Worm (Caenorhabditis elegans) whole organism, young adult: ENCODE results near the gene gln-1.

Experiments
- B0019.2 ChIP-seq: fragments of 200-800 bp; sonication (Bioruptor generic); conservative IDR thresholded peaks from 2 replicates; pipeline ENCODE4 v1.3.6; 2022; ENCODE audit warnings: missing genetic modification reagents, missing genetic modification characterization, missing compliant biosample characterization
- B0336.3 ChIP-seq: fragments of 200-800 bp; sonication (Bioruptor generic); IDR thresholded peaks from 2 replicates; pipeline ENCODE4 v1.3.6; 2022; ENCODE audit warnings: missing genetic modification characterization, missing compliant biosample characterization
- F22D6.2 ChIP-seq: sonication (generic microtip); optimal IDR thresholded peaks from 2 replicates; lab custom pipeline; 2016; ENCODE audit warnings: mild to moderate bottlenecking, missing genetic modification characterization, missing compliant biosample characterization
- F52B5.7 ChIP-seq: sonication (generic microtip); optimal IDR thresholded peaks from 2 replicates; lab custom pipeline; 2016; ENCODE audit warnings: mild to moderate bottlenecking, missing genetic modification characterization, missing compliant biosample characterization
- K12H6.12 ChIP-seq: fragments of 200-800 bp; sonication (Bioruptor generic); optimal IDR thresholded peaks from 2 replicates; lab custom pipeline; 2018; ENCODE audit warnings: mild to moderate bottlenecking, missing genetic modification characterization, missing compliant biosample characterization
- Y53G8AR.9 ChIP-seq: fragments of 200-800 bp; sonication (Bioruptor generic); conservative IDR thresholded peaks from 2 replicates; pipeline ENCODE4 v1.3.6; 2022; ENCODE audit warnings: missing genetic modification reagents, missing genetic modification characterization, missing compliant biosample characterization
- Y56A3A.18 ChIP-seq: fragments of 200-800 bp; sonication (Bioruptor generic); IDR thresholded peaks from 2 replicates; pipeline ENCODE4 v1.3.6; 2022; ENCODE audit warnings: missing genetic modification reagents, missing genetic modification characterization, missing compliant biosample characterization
- Y67H2A.10 ChIP-seq: fragments of 200-800 bp; sonication (Bioruptor generic); conservative IDR thresholded peaks from 2 replicates; pipeline ENCODE4 v1.3.6; 2022; ENCODE audit warnings: missing genetic modification reagents, missing genetic modification characterization, missing compliant biosample characterization
- atf-7 ChIP-seq: sonication (generic microtip); optimal IDR thresholded peaks from 2 replicates; lab custom pipeline; 2017; ENCODE audit warnings: mild to moderate bottlenecking, missing genetic modification characterization, missing compliant biosample characterization
- athp-1 ChIP-seq: sonication (generic microtip); optimal IDR thresholded peaks from 2 replicates; lab custom pipeline; 2017; ENCODE audit warnings: mild to moderate bottlenecking, missing genetic modification characterization, missing compliant biosample characterization
- die-1 ChIP-seq: sonication (generic microtip); optimal IDR thresholded peaks from 2 replicates; lab custom pipeline; 2016; ENCODE audit warnings: missing genotype, mild to moderate bottlenecking, missing genetic modification characterization, missing compliant biosample characterization
- dpff-1 ChIP-seq: sonication (generic microtip); optimal IDR thresholded peaks from 2 replicates; lab custom pipeline; 2017; ENCODE audit warnings: mild to moderate bottlenecking, missing genetic modification characterization, missing compliant biosample characterization
- egl-18 ChIP-seq: fragments of 200-800 bp; sonication (Bioruptor generic); IDR thresholded peaks from 2 replicates; pipeline ENCODE4 v1.3.6; 2022; ENCODE audit warnings: missing genetic modification reagents, missing genetic modification characterization, missing compliant biosample characterization
- egl-44 ChIP-seq: fragments of 200-800 bp; sonication (Bioruptor generic); IDR thresholded peaks from 2 replicates; pipeline ENCODE4 v1.3.6; 2022; ENCODE audit warnings: missing genetic modification reagents, missing genetic modification characterization, missing compliant biosample characterization
- hlh-26 ChIP-seq: fragments of 200-800 bp; sonication (Bioruptor generic); conservative IDR thresholded peaks from 2 replicates; pipeline ENCODE4 v1.3.6; 2022; ENCODE audit warnings: missing genetic modification reagents, missing genetic modification characterization, missing compliant biosample characterization
- hmg-1.2 ChIP-seq: fragments of 200-800 bp; sonication (Bioruptor generic); IDR thresholded peaks from 2 replicates; pipeline ENCODE4 v1.3.6; 2022; ENCODE audit warnings: missing genetic modification reagents, missing genetic modification characterization, missing compliant biosample characterization
- hsf-1 ChIP-seq: fragments of 200-800 bp; sonication (Bioruptor generic); IDR thresholded peaks from 2 replicates; pipeline ENCODE4 v1.3.6; 2022; ENCODE audit warnings: missing genetic modification reagents, missing genetic modification characterization, missing compliant biosample characterization
- let-607 ChIP-seq, 2 experiments: fragments of 200-800 bp in 1 of 2; sonication (Bioruptor generic) in 1 of 2; sonication (generic microtip) in 1 of 2; optimal IDR thresholded peaks; 2 replicates each; lab custom pipeline; 2016 to 2018; ENCODE audit warnings: mild to moderate bottlenecking in 2 of 2, missing compliant biosample characterization in 2 of 2, missing genetic modification characterization in 2 of 2, moderate library complexity in 2 of 2, missing genotype in 1 of 2
- lin-26 ChIP-seq: fragments of 200-800 bp; sonication (Bioruptor generic); IDR thresholded peaks from 2 replicates; pipeline ENCODE4 v1.3.6; 2022; ENCODE audit warnings: missing genetic modification reagents, missing genetic modification characterization, missing compliant biosample characterization
- lin-54 ChIP-seq: fragments of 200-800 bp; sonication (Bioruptor generic); optimal IDR thresholded peaks from 2 replicates; lab custom pipeline; 2018; ENCODE audit warnings: mild to moderate bottlenecking, missing genetic modification characterization, missing compliant biosample characterization
- lsl-1 ChIP-seq: fragments of 200-800 bp; sonication (Bioruptor generic); optimal IDR thresholded peaks from 2 replicates; lab custom pipeline; 2018; ENCODE audit warnings: mild to moderate bottlenecking, missing genetic modification characterization, moderate library complexity, missing compliant biosample characterization
- madf-10 ChIP-seq: sonication (generic microtip); optimal IDR thresholded peaks from 2 replicates; lab custom pipeline; 2016; ENCODE audit warnings: mild to moderate bottlenecking, missing genetic modification characterization, missing compliant biosample characterization
- madf-6 ChIP-seq: fragments of 200-800 bp; sonication (Bioruptor generic); IDR thresholded peaks from 2 replicates; pipeline ENCODE4 v1.3.6; 2022; ENCODE audit warnings: missing genetic modification reagents, missing genetic modification characterization, missing compliant biosample characterization
- mel-28 ChIP-seq: sonication (generic microtip); optimal IDR thresholded peaks from 2 replicates; lab custom pipeline; 2016; ENCODE audit warnings: borderline replicate concordance, mild to moderate bottlenecking, missing genetic modification characterization, missing compliant biosample characterization
- mxl-1 ChIP-seq: sonication (generic microtip); optimal IDR thresholded peaks from 2 replicates; lab custom pipeline; 2016; ENCODE audit warnings: missing genetic modification characterization, missing compliant biosample characterization
- nfya-1 ChIP-seq: sonication (generic microtip); optimal IDR thresholded peaks from 2 replicates; lab custom pipeline; 2017; ENCODE audit warnings: antibody characterized with exemption, missing compliant biosample characterization, missing genetic modification characterization, borderline replicate concordance; ENCODE audit not compliant: insufficient read depth
- nfya-2 ChIP-seq: fragments of 200-800 bp; sonication (Bioruptor generic); IDR thresholded peaks from 2 replicates; pipeline ENCODE4 v1.3.6; 2022; ENCODE audit warnings: missing genetic modification reagents, missing genetic modification characterization, missing compliant biosample characterization
- rpc-1 ChIP-seq, 2 experiments: fragments of 150-350 bp in 1 of 2; sonication (generic microtip) in 1 of 2; optimal IDR thresholded peaks; 2 replicates each; lab custom pipeline; 2014 to 2018; ENCODE audit warnings: missing biosample characterization in 1 of 2, missing genetic modification characterization in 1 of 2, missing genetic modification reagents in 1 of 2, missing genotype in 1 of 2
- snpc-1.1 ChIP-seq: sonication (generic microtip); optimal IDR thresholded peaks from 2 replicates; lab custom pipeline; 2017; ENCODE audit warnings: missing genetic modification characterization, mild to moderate bottlenecking, missing compliant biosample characterization, antibody characterized with exemption, moderate library complexity, missing genotype, missing genetic modification reagents; ENCODE audit not compliant: insufficient read depth
- snpc-4 ChIP-seq, 5 experiments: fragments of 150-350 bp in 1 of 5; sonication (generic microtip) in 4 of 5; optimal IDR thresholded peaks; 2 replicates each; lab custom pipeline; 2014 to 2018; ENCODE audit warnings: missing genetic modification characterization in 5 of 5, missing biosample characterization in 3 of 5, antibody characterized with exemption in 2 of 5, mild to moderate bottlenecking in 2 of 5, missing compliant biosample characterization in 2 of 5, missing genotype in 2 of 5, moderate library complexity in 2 of 5, missing genetic modification reagents in 1 of 5
- somi-1 ChIP-seq: fragments of 200-800 bp; sonication (Bioruptor generic); optimal IDR thresholded peaks from 2 replicates; lab custom pipeline; 2018; ENCODE audit warnings: mild to moderate bottlenecking, missing genetic modification characterization, missing compliant biosample characterization
- sptf-2 ChIP-seq: fragments of 200-800 bp; sonication (Bioruptor generic); optimal IDR thresholded peaks from 2 replicates; lab custom pipeline; 2018; ENCODE audit warnings: mild to moderate bottlenecking, missing genetic modification characterization, missing compliant biosample characterization
- tlf-1 ChIP-seq: fragments of 200-800 bp; sonication (Bioruptor generic); optimal IDR thresholded peaks from 2 replicates; lab custom pipeline; 2018; ENCODE audit warnings: mild to moderate bottlenecking, missing genetic modification characterization, missing compliant biosample characterization
- ztf-22 ChIP-seq: fragments of 200-800 bp; sonication (Bioruptor generic); optimal IDR thresholded peaks from 2 replicates; lab custom pipeline; 2018; ENCODE audit warnings: mild to moderate bottlenecking, missing genetic modification characterization, moderate library complexity, missing compliant biosample characterization
- ztf-26 ChIP-seq: sonication (generic microtip); optimal IDR thresholded peaks from 2 replicates; lab custom pipeline; 2017; ENCODE audit warnings: missing genetic modification characterization, missing compliant biosample characterization

The gln-1 gene

ce11 chrX:6087676-6088075 lies 29.6 kb downstream of the gln-1 start, which contains the start of gene C45B2.8:
Gene C45B2.8 (plus strand): TSS chrX:6087976.
- no peak for TF ChIP-seq ztf-22 (GFP tag; lab: Kevin White, UChicago)
- TF ChIP-seq hlh-26 (GFP tag; lab: Robert Waterston, UW): no peak
- TF ChIP-seq mxl-1 (tag; lab: Kevin White, UChicago): no peak
- no peak for TF ChIP-seq madf-6 (GFP tag; lab: Robert Waterston, UW)
- TF ChIP-seq nfya-2 (GFP tag; lab: Robert Waterston, UW): no peak
- no peak for TF ChIP-seq egl-44 (GFP tag; lab: Robert Waterston, UW)
- TF ChIP-seq nfya-1 (tag; lab: Kevin White, UChicago): no peak
- TF ChIP-seq snpc-1.1 (tag; lab: Kevin White, UChicago): no peak
- no peak for TF ChIP-seq somi-1
- TF ChIP-seq dpff-1: no peak
- TF ChIP-seq lin-54 (GFP tag; lab: Kevin White, UChicago): no peak
- TF ChIP-seq Y67H2A.10 (GFP tag; lab: Robert Waterston, UW): no peak
- no peak for TF ChIP-seq snpc-4 (GFP tag; optimal IDR thresholded peaks at IDR 0.05; lab: Kevin White, UChicago)
- TF ChIP-seq snpc-4 (tag; optimal IDR thresholded peaks at IDR 0.05; lab: Kevin White, UChicago): no peak
- TF ChIP-seq mel-28 (tag; lab: Kevin White, UChicago): no peak
- TF ChIP-seq lin-26 (GFP tag; lab: Robert Waterston, UW): no peak
- no peak for TF ChIP-seq tlf-1 (GFP tag; lab: Kevin White, UChicago)
- no peak for TF ChIP-seq K12H6.12 (tag; lab: Kevin White, UChicago)

- TF ChIP-seq let-607 (tag; optimal IDR thresholded peaks at IDR 0.05; lab: Kevin White, UChicago): peak; percentile 7 to 42
- TF ChIP-seq Y53G8AR.9 (GFP tag; lab: Robert Waterston, UW): 0 out of 2 replicates have a peak, but pooled peaks have one; percentile 39
- no peak for TF ChIP-seq athp-1
- no peak for TF ChIP-seq F52B5.7 (tag; lab: Kevin White, UChicago)
- no peak for TF ChIP-seq hsf-1 (GFP tag; lab: Robert Waterston, UW)
- TF ChIP-seq nfya-2 (GFP tag; lab: Robert Waterston, UW): no peak
- no peak for TF ChIP-seq rpc-1 (optimal IDR thresholded peaks at IDR 0.05; lab: Kevin White, UChicago)
- no peak for TF ChIP-seq rpc-1 (tag; optimal IDR thresholded peaks at IDR 0.05; lab: Kevin White, UChicago)
- TF ChIP-seq B0336.3 (GFP tag; lab: Robert Waterston, UW): 0 out of 2 replicates have a peak, but pooled peaks have one; percentile 23
- no peak for TF ChIP-seq egl-18 (GFP tag; lab: Robert Waterston, UW)
- TF ChIP-seq sptf-2: peak; percentile 12
- TF ChIP-seq F22D6.2 (tag; lab: Kevin White, UChicago): peak; percentile 22
- TF ChIP-seq atf-7 (tag; lab: Kevin White, UChicago): peak; percentile 41
- TF ChIP-seq Y56A3A.18 (GFP tag; lab: Robert Waterston, UW): peak; percentile 18; the same call in 1 of the 2 replicates
- TF ChIP-seq lsl-1 (GFP tag; lab: Kevin White, UChicago): no peak
- peak; percentile 54 for TF ChIP-seq tlf-1 (GFP tag; lab: Kevin White, UChicago)
- TF ChIP-seq hmg-1.2 (GFP tag; lab: Robert Waterston, UW): no peak
- TF ChIP-seq madf-10 (tag; lab: Kevin White, UChicago): peak; percentile 61
- TF ChIP-seq die-1: peak; percentile 20
- TF ChIP-seq ztf-26: no peak
- TF ChIP-seq B0019.2 (GFP tag; lab: Robert Waterston, UW): no peak
Observed at ce11 chrX:6088718-6089117, 30.7 kb downstream of the gln-1 start.
